Worm (Caenorhabditis elegans): ENCODE measurements around the gene F44E5.17.

DNA sequence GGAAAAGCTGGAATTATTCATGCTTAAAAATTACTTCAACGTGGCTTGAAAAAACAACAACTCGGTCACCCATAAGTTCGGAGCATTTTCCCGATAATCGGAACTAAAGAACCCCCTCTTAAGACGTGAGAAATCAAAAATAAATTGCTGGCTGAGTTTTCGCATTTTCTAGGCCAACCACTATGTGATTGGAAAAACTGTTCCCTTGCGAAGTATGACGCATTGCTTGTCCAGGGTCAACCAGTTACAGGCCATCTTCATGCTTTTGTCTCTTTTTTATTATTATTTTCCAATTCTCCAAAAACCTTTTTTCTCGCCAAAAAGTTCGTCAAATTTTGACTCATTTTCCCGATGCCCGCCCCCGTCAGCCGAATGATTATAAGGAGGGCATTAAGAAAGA, 28.3 kb downstream of the F44E5.17 start, which contains the start of gene F13D12.3:
- TF ChIP-seq unc-55 (GFP tag; optimal IDR thresholded peaks at IDR 0.05) (no peak), unc-62 (GFP tag; optimal IDR thresholded peaks at IDR 0.05) (no peak), nhr-6 (tag; optimal IDR thresholded peaks at IDR 0.05) (no peak)

All from whole organism, L2 larva.